Fruit fly (Drosophila melanogaster) whole organism, embryonic: ENCODE results near the gene CG9747.
A peak's percentile ranks its signal among the peaks of the same experiment; 100 is the strongest.

Experiments used
- Antp ChIP-seq: fragments of 200-800 bp; sonication (Bioruptor generic); optimal IDR thresholded peaks from 3 replicates; lab custom pipeline; 2016; ENCODE audit warnings: missing biosample characterization, missing genetic modification characterization
- Atf6 ChIP-seq: fragments of 200-800 bp; sonication (Bioruptor generic); IDR thresholded peaks from 2 replicates; pipeline ENCODE4 v1.3.6; 2022; ENCODE audit warnings: missing biosample characterization, missing genetic modification characterization
- CG1024 ChIP-seq: fragments of 200-800 bp; sonication (Bioruptor generic); IDR thresholded peaks from 2 replicates; pipeline ENCODE4 v1.3.6; 2022; ENCODE audit warnings: missing biosample characterization, missing genetic modification characterization
- CG10565 ChIP-seq: fragments of 200-800 bp; sonication (Bioruptor generic); optimal IDR thresholded peaks from 3 replicates; lab custom pipeline; 2016; ENCODE audit warnings: missing biosample characterization, mild to moderate bottlenecking, missing genetic modification characterization
- CG11093 ChIP-seq: fragments of 200-800 bp; sonication (Bioruptor generic); IDR thresholded peaks from 3 replicates; pipeline ENCODE4 v1.3.6; 2022; ENCODE audit warnings: missing biosample characterization, missing genetic modification characterization
- CG11560 ChIP-seq: fragments of 200-800 bp; sonication (Bioruptor generic); IDR thresholded peaks from 3 replicates; pipeline ENCODE4 v1.3.6; 2022; ENCODE audit warnings: missing biosample characterization, missing genetic modification characterization
- CG15514 ChIP-seq: fragments of 200-800 bp; sonication (Bioruptor generic); optimal IDR thresholded peaks from 3 replicates; lab custom pipeline; 2017; ENCODE audit warnings: missing biosample characterization, missing genetic modification characterization, mild to moderate bottlenecking, moderate library complexity, missing genetic modification reagents
- CG16779 ChIP-seq: fragments of 200-800 bp; sonication (Bioruptor generic); IDR thresholded peaks from 2 replicates; pipeline ENCODE4 v1.3.6; 2022; ENCODE audit warnings: missing biosample characterization, missing genetic modification characterization
- CG17186 ChIP-seq: fragments of 200-800 bp; sonication (Bioruptor generic); optimal IDR thresholded peaks from 3 replicates; lab custom pipeline; 2017; ENCODE audit warnings: missing biosample characterization, missing genetic modification reagents, missing genetic modification characterization
- CG17829 ChIP-seq: fragments of 200-800 bp; optimal IDR thresholded peaks from 2 replicates; lab custom pipeline; 2019; ENCODE audit warnings: missing biosample characterization, mild to moderate bottlenecking, missing genetic modification characterization, moderate library complexity
- CG2678 ChIP-seq: fragments of 200-800 bp; sonication (Bioruptor generic); optimal IDR thresholded peaks from 3 replicates; lab custom pipeline; 2019; ENCODE audit warnings: missing biosample characterization, mild to moderate bottlenecking, missing genetic modification characterization, moderate library complexity
- CG34376 ChIP-seq: fragments of 200-800 bp; sonication (Bioruptor generic); optimal IDR thresholded peaks from 2 replicates; lab custom pipeline; 2018; ENCODE audit warnings: missing biosample characterization, mild to moderate bottlenecking, missing genetic modification characterization
- CG3847 ChIP-seq: fragments of 200-800 bp; sonication (Bioruptor generic); IDR thresholded peaks from 2 replicates; pipeline ENCODE4 v1.3.6; 2022; ENCODE audit warnings: missing biosample characterization, missing genetic modification characterization
- CG5245 ChIP-seq: fragments of 200-800 bp; sonication (Bioruptor generic); optimal IDR thresholded peaks from 3 replicates; lab custom pipeline; 2016; ENCODE audit warnings: missing biosample characterization, missing genetic modification characterization
- CG6654 ChIP-seq: fragments of 200-800 bp; sonication (Bioruptor generic); optimal IDR thresholded peaks from 2 replicates; lab custom pipeline; 2017; ENCODE audit warnings: missing biosample characterization, mild to moderate bottlenecking, missing genetic modification characterization
- CG7745 ChIP-seq: fragments of 200-800 bp; sonication (Bioruptor generic); optimal IDR thresholded peaks from 2 replicates; lab custom pipeline; 2018; ENCODE audit warnings: missing biosample characterization, mild to moderate bottlenecking, missing genetic modification characterization, moderate library complexity
- CG8089 ChIP-seq: fragments of 200-800 bp; sonication (Bioruptor generic); optimal IDR thresholded peaks from 3 replicates; lab custom pipeline; 2016; ENCODE audit warnings: missing biosample characterization, missing genetic modification characterization
- CG8944 ChIP-seq: fragments of 200-800 bp; sonication (Bioruptor generic); optimal IDR thresholded peaks from 3 replicates; lab custom pipeline; 2016; ENCODE audit warnings: missing biosample characterization, missing genetic modification characterization
- CG9215 ChIP-seq: fragments of 200-800 bp; sonication (Bioruptor generic); IDR thresholded peaks from 2 replicates; pipeline ENCODE4 v1.3.6; 2022; ENCODE audit warnings: missing biosample characterization, missing genetic modification characterization
- CG9609 ChIP-seq: fragments of 200-800 bp; sonication (Bioruptor generic); optimal IDR thresholded peaks from 3 replicates; lab custom pipeline; 2016; ENCODE audit warnings: missing biosample characterization, missing genetic modification characterization
- GATAe ChIP-seq: fragments of 200-800 bp; sonication (Bioruptor generic); conservative IDR thresholded peaks from 2 replicates; pipeline ENCODE4 v1.3.6; 2022; ENCODE audit warnings: missing biosample characterization, missing genetic modification characterization
- HmgD ChIP-seq: fragments of 200-800 bp; sonication (Bioruptor generic); optimal IDR thresholded peaks from 3 replicates; lab custom pipeline; 2016; ENCODE audit warnings: missing biosample characterization, missing genetic modification characterization
- Hr51 ChIP-seq, 2 experiments: fragments of 200-800 bp; sonication (Bioruptor generic); optimal IDR thresholded peaks; 2 replicates in 1 of 2; 3 replicates in 1 of 2; lab custom pipeline; 2016 to 2018; ENCODE audit warnings: missing biosample characterization in 2 of 2, missing genetic modification characterization in 2 of 2, mild to moderate bottlenecking in 1 of 2, moderate library complexity in 1 of 2
- Kr ChIP-seq: fragments of 200-800 bp; sonication (Bioruptor generic); optimal IDR thresholded peaks from 2 replicates; lab custom pipeline; 2017; ENCODE audit warnings: missing biosample characterization, mild to moderate bottlenecking, missing genetic modification characterization
- Oli ChIP-seq: fragments of 200-800 bp; sonication (Bioruptor generic); optimal IDR thresholded peaks from 2 replicates; lab custom pipeline; 2018; ENCODE audit warnings: missing biosample characterization, mild to moderate bottlenecking, missing genetic modification characterization, moderate library complexity
- Optix ChIP-seq: fragments of 200-800 bp; sonication (Bioruptor generic); IDR thresholded peaks from 3 replicates; pipeline ENCODE4 v1.3.6; 2022; ENCODE audit warnings: missing biosample characterization, missing genetic modification characterization
- Rx ChIP-seq: fragments of 200-800 bp; sonication (Bioruptor generic); IDR thresholded peaks from 2 replicates; pipeline ENCODE4 v1.3.6; 2022; ENCODE audit warnings: missing biosample characterization, missing genetic modification characterization
- al ChIP-seq: fragments of 200-800 bp; sonication (Bioruptor generic); IDR thresholded peaks from 2 replicates; pipeline ENCODE4 v1.3.6; 2022; ENCODE audit warnings: missing biosample characterization, missing genetic modification characterization
- bab2 ChIP-seq: fragments of 200-800 bp; sonication (Bioruptor generic); optimal IDR thresholded peaks from 2 replicates; lab custom pipeline; 2016; ENCODE audit warnings: missing biosample characterization, missing genetic modification characterization
- cato ChIP-seq: fragments of 200-800 bp; sonication (Bioruptor generic); optimal IDR thresholded peaks from 2 replicates; lab custom pipeline; 2016; ENCODE audit warnings: missing biosample characterization, missing genetic modification characterization, borderline replicate concordance
- chinmo ChIP-seq: fragments of 200-800 bp; sonication (Bioruptor generic); IDR thresholded peaks from 4 replicates; pipeline ENCODE4 v1.3.6; 2022; ENCODE audit warnings: missing biosample characterization, missing genetic modification characterization; ENCODE audit not compliant: partially characterized antibody
- ci ChIP-seq: fragments of 200-800 bp; sonication (Bioruptor generic); IDR thresholded peaks from 3 replicates; pipeline ENCODE4 v1.3.6; 2022; ENCODE audit warnings: missing biosample characterization, missing genetic modification characterization
- dpn ChIP-seq, 2 experiments: fragments of 200-800 bp; sonication (Bioruptor generic); optimal IDR thresholded peaks; 3 replicates each; lab custom pipeline; 2016; ENCODE audit warnings: missing biosample characterization in 2 of 2, missing genetic modification characterization in 2 of 2
- grau ChIP-seq: fragments of 200-800 bp; optimal IDR thresholded peaks from 3 replicates; lab custom pipeline; 2019; ENCODE audit warnings: missing biosample characterization, mild to moderate bottlenecking, missing genetic modification characterization, moderate library complexity
- gsb ChIP-seq: fragments of 200-800 bp; sonication (Bioruptor generic); IDR thresholded peaks from 2 replicates; pipeline ENCODE4 v1.3.6; 2022; ENCODE audit warnings: missing biosample characterization, missing genetic modification characterization
- hkb ChIP-seq, 2 experiments: fragments of 200-800 bp in 1 of 2; fragments of >200 bp in 1 of 2; sonication (Bioruptor generic) in 1 of 2; IDR thresholded peaks in 1 of 2; optimal IDR thresholded peaks in 1 of 2; 2 replicates each; pipeline versions ENCODE4 v1.3.6 to Lab custom; 2017 to 2022; ENCODE audit warnings: missing biosample characterization in 1 of 2, missing genetic modification characterization in 1 of 2
- ind ChIP-seq: fragments of 200-800 bp; sonication (Bioruptor generic); optimal IDR thresholded peaks from 3 replicates; lab custom pipeline; 2016; ENCODE audit warnings: missing biosample characterization, missing genetic modification characterization
- jumu ChIP-seq: fragments of 200-800 bp; sonication (Bioruptor generic); optimal IDR thresholded peaks from 3 replicates; lab custom pipeline; 2016; ENCODE audit warnings: missing biosample characterization, missing genetic modification characterization
- ken ChIP-seq: fragments of 200-800 bp; sonication (Bioruptor generic); IDR thresholded peaks from 3 replicates; pipeline ENCODE4 v1.3.6; 2022; ENCODE audit warnings: missing biosample characterization, missing genetic modification characterization
- nau ChIP-seq: fragments of 200-800 bp; sonication (Bioruptor generic); optimal IDR thresholded peaks from 3 replicates; lab custom pipeline; 2017; ENCODE audit warnings: missing biosample characterization, mild to moderate bottlenecking, missing genetic modification characterization, missing genetic modification reagents
- pita ChIP-seq: fragments of 200-800 bp; sonication (Bioruptor generic); optimal IDR thresholded peaks from 2 replicates; lab custom pipeline; 2017; ENCODE audit warnings: missing biosample characterization, mild to moderate bottlenecking, missing genetic modification characterization
- prd ChIP-seq, 3 experiments: fragments of >200 bp in 2 of 3; fragments of 200-800 bp in 1 of 3; sonication (Bioruptor generic) in 1 of 3; optimal IDR thresholded peaks in 2 of 3; IDR thresholded peaks in 1 of 3; 2 replicates in 2 of 3; 3 replicates in 1 of 3; pipeline versions ENCODE4 v1.3.6 to Lab custom; 2017 to 2022; ENCODE audit warnings: missing biosample characterization in 1 of 3, missing genetic modification characterization in 1 of 3
- row ChIP-seq: fragments of 200-800 bp; sonication (Bioruptor generic); IDR thresholded peaks from 3 replicates; pipeline ENCODE4 v1.3.6; 2022; ENCODE audit warnings: missing biosample characterization, missing genetic modification characterization
- slou ChIP-seq: fragments of 200-800 bp; sonication (Bioruptor generic); optimal IDR thresholded peaks from 3 replicates; lab custom pipeline; 2016; ENCODE audit warnings: missing biosample characterization, missing genetic modification characterization
- sr ChIP-seq: fragments of 200-800 bp; sonication (Bioruptor generic); IDR thresholded peaks from 3 replicates; pipeline ENCODE4 v1.3.6; 2022; ENCODE audit warnings: missing biosample characterization, missing genetic modification characterization
- trh ChIP-seq: fragments of 200-800 bp; sonication (Bioruptor generic); optimal IDR thresholded peaks from 2 replicates; lab custom pipeline; 2016; ENCODE audit warnings: missing biosample characterization, missing genetic modification characterization
- ttk ChIP-seq: fragments of 200-800 bp; sonication (Bioruptor generic); IDR thresholded peaks from 2 replicates; pipeline ENCODE4 v2.1.2; 2022; ENCODE audit warnings: missing biosample characterization, missing genetic modification characterization
- usp ChIP-seq: fragments of >200 bp; optimal IDR thresholded peaks from 2 replicates; lab custom pipeline; 2017; ENCODE audit warnings: missing biosample characterization, missing genetic modification characterization
- wdn ChIP-seq: fragments of 200-800 bp; sonication (Bioruptor generic); IDR thresholded peaks from 2 replicates; pipeline ENCODE4 v1.3.6; 2022; ENCODE audit warnings: missing biosample characterization, missing genetic modification characterization

The CG9747 gene

dm6 chr3R:30200091-30200698 is 9.1 kb upstream of the CG9747 start:
- TF ChIP-seq CG5245 (GFP tag; lab: Kevin White, UChicago) (no peak), CG17186 (GFP tag; lab: Kevin White, UChicago) (no peak), CG16779 (0 out of 2 replicates have a peak, but pooled peaks have one; percentile 61), ind (peak; percentile 11), HmgD (no peak), Oli (tag; lab: Kevin White, UChicago) (peak; percentile 8), CG8089 (GFP tag; lab: Kevin White, UChicago) (no peak), CG34376 (no peak), Rx (GFP tag; lab: Robert Waterston, UW) (no peak), pita (GFP tag; lab: Kevin White, UChicago) (no peak), CG7745 (tag; lab: Kevin White, UChicago) (no peak), Optix (GFP tag; lab: Robert Waterston, UW) (0 out of 3 replicates have a peak, but pooled peaks have one; percentile 31), usp (GFP tag; lab: Kevin White, UChicago) (no peak), CG11560 (no peak), grau (tag; lab: Kevin White, UChicago) (peak; percentile 33), ci (GFP tag; lab: Robert Waterston, UW) (0 out of 3 replicates have a peak, but pooled peaks have one; percentile 30), jumu (GFP tag; lab: Kevin White, UChicago) (no peak), CG9215 (no peak), CG1024 (no peak), hkb (optimal IDR thresholded peaks at IDR 0.05; lab: Kevin White, UChicago) (no peak), hkb (GFP tag; IDR thresholded peaks at IDR 0.05; lab: Robert Waterston, UW) (peak; percentile 29; the same call in 1 of the 2 replicates), ken (GFP tag; lab: Robert Waterston, UW) (no peak), dpn (GFP tag; optimal IDR thresholded peaks at IDR 0.05; lab: Kevin White, UChicago) (peak; percentile 24 to 44), CG2678 (peak; percentile 28), GATAe (0 out of 2 replicates have a peak, but pooled peaks have one; percentile 46), CG17829 (tag; lab: Kevin White, UChicago) (no peak), bab2 (GFP tag; lab: Kevin White, UChicago) (no peak), CG10565 (no peak), nau (no peak), slou (GFP tag; lab: Kevin White, UChicago) (no peak), prd (optimal IDR thresholded peaks at IDR 0.05; lab: Kevin White, UChicago) (no peak), prd (GFP tag; IDR thresholded peaks at IDR 0.05; lab: Robert Waterston, UW) (no peak), al (GFP tag; lab: Robert Waterston, UW) (peak; percentile 55; the same call in 1 of the 2 replicates), CG15514 (GFP tag; lab: Kevin White, UChicago) (peak; percentile 6), Hr51 (GFP tag; optimal IDR thresholded peaks at IDR 0.05; lab: Kevin White, UChicago) (peak in 1 of 2 experiments; percentile 42), Kr (GFP tag; lab: Kevin White, UChicago) (no peak), CG11093 (GFP tag; lab: Robert Waterston, UW) (no peak), gsb (no peak), trh (GFP tag; lab: Kevin White, UChicago) (no peak), row (GFP tag; lab: Robert Waterston, UW) (peak; percentile 72), cato (no peak), CG8944 (no peak), CG6654 (GFP tag; lab: Kevin White, UChicago) (no peak), wdn (0 out of 2 replicates have a peak, but pooled peaks have one; percentile 26), Atf6 (GFP tag; lab: Robert Waterston, UW) (peak; percentile 34; the same call in 1 of the 2 replicates), ttk (GFP tag; lab: Robert Waterston, UW) (no peak), CG3847 (GFP tag; lab: Robert Waterston, UW) (peak; percentile 44), CG9609 (GFP tag; lab: Kevin White, UChicago) (no peak), Antp (peak; percentile 24), sr (GFP tag; lab: Robert Waterston, UW) (peak; percentile 85), chinmo (GFP tag; lab: Robert Waterston, UW) (peak; percentile 71; the same call in 2 of the 4 replicates)
